Fruit fly (Drosophila melanogaster): ENCODE data around the gene CG9577.
A peak's percentile ranks its signal among the peaks of the same experiment; 100 is the strongest.
"Not testable (repeated sequence)": the region's sequence is repeated elsewhere in the genome, so short reads cannot be mapped to it uniquely, and the experiment has no call there.

The CG9577 gene

dm6 chrX:20159679-20160140 lies 6.8 kb upstream of the CG9577 start, which contains the start of gene Rab35:
TSS of gene Rab35 (minus strand) at chrX:20159872.
- TF ChIP-seq CG4496 (GFP tag; IDR thresholded peaks at IDR 0.05) (0 out of 3 replicates have a peak, but pooled peaks have one; percentile 20), rn (GFP tag; IDR thresholded peaks at IDR 0.05) (no peak), CG15710 (tag; optimal IDR thresholded peaks at IDR 0.05) (peak; percentile 3)

- TF ChIP-seq CG10348 (GFP tag; IDR thresholded peaks at IDR 0.05) (no peak), CG15710 (tag; optimal IDR thresholded peaks at IDR 0.05) (no peak), CG13204 (GFP tag; optimal IDR thresholded peaks at IDR 0.05) (no peak), fd96Ca (GFP tag; IDR thresholded peaks at IDR 0.05) (no peak), CG4496 (GFP tag; IDR thresholded peaks at IDR 0.05) (no peak), Snoo (tag; optimal IDR thresholded peaks at IDR 0.05) (no peak), Pif1B (GFP tag; optimal IDR thresholded peaks at IDR 0.05) (no peak), rn (GFP tag; IDR thresholded peaks at IDR 0.05) (no peak), CG14655 (GFP tag; optimal IDR thresholded peaks at IDR 0.05) (no peak), CG17806 (tag; optimal IDR thresholded peaks at IDR 0.05) (no peak), CG34367 (tag; optimal IDR thresholded peaks at IDR 0.05) (no peak), CG9948 (tag; optimal IDR thresholded peaks at IDR 0.05) (no peak)
Measured at dm6 chrX:20162586-20162985, 3.9 kb upstream of the CG9577 start.

dm6 chrX:20165773-20166412 lies 580 bp upstream of the CG9577 start, which contains the start of gene Phf7:
TSS of gene Phf7 (minus strand) at chrX:20165830.
- peak; percentile 10; the same call in 1 of the 3 replicates for TF ChIP-seq fd96Ca (GFP tag; IDR thresholded peaks at IDR 0.05)
- no peak for TF ChIP-seq CG8301 (tag; optimal IDR thresholded peaks at IDR 0.05)
- no peak for TF ChIP-seq CG32121 (GFP tag; IDR thresholded peaks at IDR 0.05)
- TF ChIP-seq CG12605 (GFP tag; IDR thresholded peaks at IDR 0.05), result no peak
- TF ChIP-seq CG15710 (tag; optimal IDR thresholded peaks at IDR 0.05), result peak; percentile 0

- TF ChIP-seq CG13204 (GFP tag; optimal IDR thresholded peaks at IDR 0.05) (no peak), CG32121 (GFP tag; IDR thresholded peaks at IDR 0.05) (no peak), CG8159 (tag; optimal IDR thresholded peaks at IDR 0.05) (no peak), Pif1A (GFP tag; optimal IDR thresholded peaks at IDR 0.05) (no peak), EcR (GFP tag; optimal IDR thresholded peaks at IDR 0.05) (no peak), CG17806 (tag; optimal IDR thresholded peaks at IDR 0.05) (no peak), CG10348 (GFP tag; IDR thresholded peaks at IDR 0.05) (no peak), CG4496 (GFP tag; IDR thresholded peaks at IDR 0.05) (no peak)
Measured at dm6 chrX:20169898-20170297, 3.4 kb downstream of the CG9577 start, which contains the start of the genes CG9581 and CG9578. TSS of gene CG9581 (minus strand) at chrX:20169981. TSS of gene CG9578 (plus strand) at chrX:20170222.

- TF ChIP-seq fd96Ca (GFP tag; IDR thresholded peaks at IDR 0.05) (peak; percentile 92), EcR (GFP tag; optimal IDR thresholded peaks at IDR 0.05) (peak; percentile 17), Pif1A (GFP tag; optimal IDR thresholded peaks at IDR 0.05) (peak; percentile 95), CG15710 (tag; optimal IDR thresholded peaks at IDR 0.05) (peak; percentile 93), CG13204 (GFP tag; optimal IDR thresholded peaks at IDR 0.05) (peak; percentile 79), Ets98B (GFP tag; IDR thresholded peaks at IDR 0.05) (peak; percentile 82; the same call in 1 of the 2 replicates), Pif1B (GFP tag; optimal IDR thresholded peaks at IDR 0.05) (peak; percentile 92), Snoo (tag; optimal IDR thresholded peaks at IDR 0.05) (peak; percentile 92), CG10348 (GFP tag; IDR thresholded peaks at IDR 0.05) (peak; percentile 75), CG12605 (GFP tag; IDR thresholded peaks at IDR 0.05) (peak; percentile 81), CG9948 (tag; optimal IDR thresholded peaks at IDR 0.05) (peak; percentile 91), gl (tag; optimal IDR thresholded peaks at IDR 0.05) (peak; percentile 72), CG8159 (tag; optimal IDR thresholded peaks at IDR 0.05) (peak; percentile 94), CG34367 (tag; optimal IDR thresholded peaks at IDR 0.05) (peak; percentile 84), CG4496 (GFP tag; IDR thresholded peaks at IDR 0.05) (peak; percentile 91), CG14655 (GFP tag; optimal IDR thresholded peaks at IDR 0.05) (peak; percentile 95), D1 (tag; optimal IDR thresholded peaks at IDR 0.05) (peak; percentile 87), rn (GFP tag; IDR thresholded peaks at IDR 0.05) (peak; percentile 83), CG17806 (tag; optimal IDR thresholded peaks at IDR 0.05) (peak; percentile 90), CG32121 (GFP tag; IDR thresholded peaks at IDR 0.05) (peak; percentile 93), CG8301 (tag; optimal IDR thresholded peaks at IDR 0.05) (peak; percentile 91)
Measured at dm6 chrX:20173464-20173995, 7.1 kb downstream of the CG9577 start, which contains the start of gene AnxB10. TSS of gene AnxB10 (minus strand) at chrX:20173514.

dm6 chrX:20178538-20178937 lies 12.1 kb downstream of the CG9577 start, which contains the start of gene Sdic1:
TSS of gene Sdic1 (minus strand) at chrX:20178638.
- TF ChIP-seq CG8301, CG34367, CG9948 (tag; optimal IDR thresholded peaks at IDR 0.05): not testable (repeated sequence)

dm6 chrX:20186387-20186786 lies 19.9 kb downstream of the CG9577 start, which contains the start of gene Sdic2:
TSS of gene Sdic2 (minus strand) at chrX:20186487.
- not testable (repeated sequence) for TF ChIP-seq CG13204 (GFP tag; optimal IDR thresholded peaks at IDR 0.05); CG8159 (tag; optimal IDR thresholded peaks at IDR 0.05); CG14655 (GFP tag; optimal IDR thresholded peaks at IDR 0.05)

Data from whole organism, pupa.